Worm (Caenorhabditis elegans): ENCODE results near the gene srj-52.
"Not testable (repeated sequence)": the region's sequence is repeated elsewhere in the genome, so short reads cannot be mapped to it uniquely, and the experiment has no call there.

srj-52 gene

ce11 chrV:706449-706848 lies 10.6 kb upstream of the srj-52 start:
- TF ChIP-seq pha-4 (GFP tag; IDR thresholded peaks at IDR 0.05), result peak; percentile 51; the same call in 1 of the 2 replicates
- TF ChIP-seq pha-4 (tag; optimal IDR thresholded peaks at IDR 0.05), result not testable (repeated sequence)
- peak; percentile 68 for TF ChIP-seq arid-1 (GFP tag; conservative IDR thresholded peaks at IDR 0.05)
- 0 out of 2 replicates have a peak, but pooled peaks have one; percentile 65 for TF ChIP-seq D1046.2 (GFP tag; IDR thresholded peaks at IDR 0.05)
- peak; percentile 66 for TF ChIP-seq hmg-1.1 (GFP tag; IDR thresholded peaks at IDR 0.05)
- TF ChIP-seq vab-7 (GFP tag; IDR thresholded peaks at IDR 0.05), result peak; percentile 73
- TF ChIP-seq Y105C5A.15 (GFP tag; IDR thresholded peaks at IDR 0.05), result 0 out of 2 replicates have a peak, but pooled peaks have one; percentile 28
- TF ChIP-seq php-3 (GFP tag; IDR thresholded peaks at IDR 0.05), result peak; percentile 57; the same call in 1 of the 2 replicates
- peak; percentile 51 for TF ChIP-seq dmd-6 (GFP tag; IDR thresholded peaks at IDR 0.05)
- peak; percentile 88 for TF ChIP-seq dmd-8 (GFP tag; IDR thresholded peaks at IDR 0.05)
- 0 out of 2 replicates have a peak, but pooled peaks have one; percentile 34 for TF ChIP-seq Y48G9A.11 (GFP tag; IDR thresholded peaks at IDR 0.05)
- TF ChIP-seq Y75B8A.6 (GFP tag; IDR thresholded peaks at IDR 0.05), result 0 out of 2 replicates have a peak, but pooled peaks have one; percentile 24
- peak; percentile 87 for TF ChIP-seq lim-7 (GFP tag; IDR thresholded peaks at IDR 0.05)
- peak; percentile 51; the same call in 1 of the 2 replicates for TF ChIP-seq lin-1 (GFP tag; IDR thresholded peaks at IDR 0.05)
- peak; percentile 71; the same call in 1 of the 2 replicates for TF ChIP-seq F26F4.8 (GFP tag; conservative IDR thresholded peaks at IDR 0.05)
- peak; percentile 48; the same call in 1 of the 2 replicates for TF ChIP-seq ctbp-1 (GFP tag; IDR thresholded peaks at IDR 0.05)
- peak; percentile 11; the same call in 1 of the 2 replicates for TF ChIP-seq nhr-41 (GFP tag; IDR thresholded peaks at IDR 0.05)
- TF ChIP-seq tra-1 (GFP tag; IDR thresholded peaks at IDR 0.05), result peak; percentile 59; the same call in 1 of the 2 replicates

ce11 chrV:702260-702659 lies 6.4 kb upstream of the srj-52 start, which contains the start of gene srbc-37:
TSS of gene srbc-37 (plus strand) at chrV:702560.
- TF ChIP-seq ceh-62 (tag; optimal IDR thresholded peaks at IDR 0.05), result no peak
- no peak for TF ChIP-seq zip-11 (GFP tag; IDR thresholded peaks at IDR 0.05)
- no peak for TF ChIP-seq R02D3.7 (tag; optimal IDR thresholded peaks at IDR 0.05)
- TF ChIP-seq unc-130 (GFP tag; optimal IDR thresholded peaks at IDR 0.05), result no peak
- no peak for TF ChIP-seq T26A8.4 (GFP tag; IDR thresholded peaks at IDR 0.05)
- no peak for TF ChIP-seq lir-3 (tag; optimal IDR thresholded peaks at IDR 0.05)
- TF ChIP-seq F49E8.2 (tag; optimal IDR thresholded peaks at IDR 0.05; ENCODE audit: borderline replicate concordance), result no peak
- TF ChIP-seq hmg-1.1 (GFP tag; IDR thresholded peaks at IDR 0.05), result no peak
- TF ChIP-seq pha-4 (GFP tag; IDR thresholded peaks at IDR 0.05), result no peak
- TF ChIP-seq pha-4 (tag; optimal IDR thresholded peaks at IDR 0.05), result no peak

- no peak for TF ChIP-seq sdz-12 (GFP tag; optimal IDR thresholded peaks at IDR 0.05)
- 0 out of 2 replicates have a peak, but pooled peaks have one; percentile 27 for TF ChIP-seq dmd-6 (GFP tag; IDR thresholded peaks at IDR 0.05)
Observed at ce11 chrV:699489-700129, 3.8 kb upstream of the srj-52 start, which contains the start of the genes ugt-29 and srx-5. TSS of gene ugt-29 (minus strand) at chrV:699589. TSS of gene srx-5 (plus strand) at chrV:700079.

DNA sequence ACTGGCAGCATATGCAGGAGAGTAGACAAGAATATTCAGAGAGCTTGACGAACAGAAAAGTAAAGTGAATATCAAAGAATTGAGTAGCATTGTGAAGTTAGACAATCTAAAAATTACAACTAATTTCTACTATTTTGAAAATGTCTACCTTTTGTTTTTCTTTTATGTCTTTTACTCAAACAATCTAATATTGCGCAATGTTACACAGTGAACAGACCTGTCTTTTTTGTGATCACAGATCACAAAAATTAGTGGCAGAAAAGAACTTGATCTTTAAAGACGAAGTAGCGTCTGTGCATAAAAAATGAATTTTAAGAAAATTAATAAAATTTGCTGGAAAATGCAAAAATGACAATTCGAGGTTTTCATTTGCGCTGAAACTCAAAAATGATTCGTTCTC lies 3.2 kb upstream of the srj-52 start:
- TF ChIP-seq dmd-9 (GFP tag; IDR thresholded peaks at IDR 0.05), result no peak
- peak; percentile 92 for TF ChIP-seq zip-2 (tag; optimal IDR thresholded peaks at IDR 0.05)
- no peak for TF ChIP-seq cey-2 (tag; optimal IDR thresholded peaks at IDR 0.05; ENCODE audit: borderline replicate concordance, insufficient read depth)

DNA sequence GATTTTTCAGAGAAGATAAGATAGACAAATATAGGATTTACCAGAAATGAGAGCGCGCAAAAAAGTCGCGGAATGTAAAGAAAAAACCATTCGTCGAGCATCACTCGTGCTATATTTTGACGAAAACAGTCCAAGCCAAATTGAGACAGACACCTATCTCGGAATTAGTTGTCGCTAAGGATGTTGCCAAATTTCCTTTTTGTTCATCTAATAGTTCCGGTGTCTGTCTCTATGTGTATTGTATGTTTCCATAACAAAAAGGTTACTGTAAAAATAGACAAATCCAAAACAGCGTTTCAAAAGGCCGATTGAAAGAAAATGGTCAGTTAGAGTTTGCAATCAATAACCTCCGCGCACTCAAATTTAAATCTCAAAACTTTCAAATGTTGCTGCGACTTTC lies 1.2 kb downstream of the srj-52 start, which contains the start of gene srj-53:
Gene srj-53 (minus strand): TSS at position 101 of the 400 bp plus-strand sequence.
- no peak for TF ChIP-seq zfp-3 (GFP tag; conservative IDR thresholded peaks at IDR 0.05)
- TF ChIP-seq F10B5.3 (tag; optimal IDR thresholded peaks at IDR 0.05), result no peak
- no peak for TF ChIP-seq hlh-30 (tag; optimal IDR thresholded peaks at IDR 0.05; ENCODE audit: insufficient read depth)
- TF ChIP-seq arid-1 (GFP tag; conservative IDR thresholded peaks at IDR 0.05), result no peak
- no peak for TF ChIP-seq egl-43 (GFP tag; IDR thresholded peaks at IDR 0.05)
- TF ChIP-seq T26A8.4 (GFP tag; IDR thresholded peaks at IDR 0.05), result no peak
- no peak for TF ChIP-seq ceh-32 (tag; optimal IDR thresholded peaks at IDR 0.05; ENCODE audit: poor library complexity)
- TF ChIP-seq egl-27 (tag; optimal IDR thresholded peaks at IDR 0.05), result no peak
- TF ChIP-seq ceh-44 (GFP tag; IDR thresholded peaks at IDR 0.05), result no peak
- no peak for TF ChIP-seq dpl-1 (GFP tag; optimal IDR thresholded peaks at IDR 0.05)
- no peak for TF ChIP-seq attf-4 (tag; optimal IDR thresholded peaks at IDR 0.05)
- no peak for TF ChIP-seq lin-29 (GFP tag; IDR thresholded peaks at IDR 0.05)
- no peak for TF ChIP-seq gei-8 (GFP tag; optimal IDR thresholded peaks at IDR 0.05)
- no peak for TF ChIP-seq tag-97 (GFP tag; IDR thresholded peaks at IDR 0.05)
- no peak for TF ChIP-seq nhr-102 (tag; optimal IDR thresholded peaks at IDR 0.05)
- no peak for TF ChIP-seq spr-3 (GFP tag; optimal IDR thresholded peaks at IDR 0.05)

Measured in whole organism, L4 larva.